Fruit fly (Drosophila melanogaster) Kc167 (cell line): ENCODE measurements around the gene 4E-T.

Experiments used
- Myc ChIP-seq: fragments of >200 bp; optimal IDR thresholded peaks from 2 replicates; lab custom pipeline; 2017; ENCODE audit warnings: missing external identifiers
- Sin3A ChIP-seq: fragments of >200 bp; optimal IDR thresholded peaks from 2 replicates; lab custom pipeline; 2018; ENCODE audit warnings: missing external identifiers
- h ChIP-seq: fragments of >200 bp; optimal IDR thresholded peaks from 3 replicates; lab custom pipeline; 2018; ENCODE audit warnings: missing external identifiers
- insv ChIP-seq: fragments of >200 bp; optimal IDR thresholded peaks from 3 replicates; lab custom pipeline; 2018; ENCODE audit warnings: missing external identifiers
- psq ChIP-seq: fragments of >200 bp; optimal IDR thresholded peaks from 2 replicates; lab custom pipeline; 2017; ENCODE audit warnings: missing external identifiers
- ttk ChIP-seq: sonication (Bioruptor generic); optimal IDR thresholded peaks from 2 replicates; lab custom pipeline; 2017; ENCODE audit warnings: missing external identifiers

DNA sequence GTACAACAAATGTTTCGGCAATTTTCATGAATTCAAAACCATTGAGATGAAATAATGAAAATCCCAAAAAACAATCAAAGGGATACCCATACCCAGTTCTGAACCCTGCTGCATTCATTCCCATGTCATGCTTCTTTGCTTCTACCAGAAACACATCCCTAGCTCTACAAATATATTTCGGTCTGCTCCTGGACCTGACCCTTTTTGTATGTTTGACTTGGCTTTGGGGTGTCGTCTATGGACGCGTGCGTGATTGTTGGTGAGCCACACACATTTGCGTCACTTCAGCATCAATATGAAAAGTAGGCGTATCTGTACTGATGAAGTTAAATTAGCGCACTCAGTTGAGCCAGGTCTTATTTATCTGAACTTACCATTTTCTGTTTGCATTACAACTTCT, 26.6 kb upstream of the 4E-T start:
- TF ChIP-seq insv (lab: Kevin White, UChicago) = no peak
- TF ChIP-seq h (lab: Kevin White, UChicago) = no peak
- TF ChIP-seq psq = no peak
- no peak for TF ChIP-seq Myc (lab: Kevin White, UChicago)
- no peak for TF ChIP-seq ttk (lab: Kevin White, UChicago)
- no peak for TF ChIP-seq Sin3A
